Fruit fly (Drosophila melanogaster) whole organism, prepupa: Measurements from ENCODE around the gene Sgs5.

Source experiments
- Blimp-1 ChIP-seq: fragments of 200-800 bp; sonication (Bioruptor generic); optimal IDR thresholded peaks from 3 replicates; lab custom pipeline; 2017; ENCODE audit warnings: missing biosample characterization, missing genetic modification characterization, mild to moderate bottlenecking, moderate library complexity, missing genetic modification reagents
- CG10669 ChIP-seq: fragments of 200-800 bp; sonication (Bioruptor generic); optimal IDR thresholded peaks from 3 replicates; lab custom pipeline; 2018; ENCODE audit warnings: missing biosample characterization, mild to moderate bottlenecking, missing genetic modification characterization, moderate library complexity
- CG11762 ChIP-seq: fragments of 200-800 bp; sonication (Bioruptor generic); optimal IDR thresholded peaks from 3 replicates; lab custom pipeline; 2016; ENCODE audit warnings: missing biosample characterization, missing genetic modification characterization; ENCODE audit not compliant: insufficient read depth
- CG15336 ChIP-seq: fragments of 200-800 bp; sonication (Bioruptor generic); IDR thresholded peaks from 2 replicates; pipeline ENCODE4 v1.3.6; 2022; ENCODE audit warnings: missing biosample characterization, missing genetic modification characterization
- CG3032 ChIP-seq: fragments of 200-800 bp; optimal IDR thresholded peaks from 2 replicates; lab custom pipeline; 2019; ENCODE audit warnings: missing biosample characterization, mild to moderate bottlenecking, missing genetic modification characterization, moderate library complexity
- CG31627 ChIP-seq: fragments of 200-800 bp; sonication (Bioruptor generic); optimal IDR thresholded peaks from 3 replicates; lab custom pipeline; 2016; ENCODE audit warnings: missing biosample characterization, missing genetic modification characterization
- CG32006 ChIP-seq: fragments of 200-800 bp; sonication (Bioruptor generic); optimal IDR thresholded peaks from 3 replicates; lab custom pipeline; 2017; ENCODE audit warnings: missing biosample characterization, mild to moderate bottlenecking, missing genetic modification characterization
- CG6163 ChIP-seq: fragments of 200-800 bp; sonication (Bioruptor generic); IDR thresholded peaks from 3 replicates; pipeline ENCODE4 v1.3.6; 2022; ENCODE audit warnings: missing biosample characterization, missing genetic modification characterization
- CG6792 ChIP-seq: fragments of 200-800 bp; sonication (Bioruptor generic); optimal IDR thresholded peaks from 3 replicates; lab custom pipeline; 2016; ENCODE audit warnings: missing biosample characterization, missing genetic modification characterization
- CG6854 ChIP-seq: fragments of 200-800 bp; sonication (Bioruptor generic); optimal IDR thresholded peaks from 2 replicates; lab custom pipeline; 2017; ENCODE audit warnings: missing biosample characterization, mild to moderate bottlenecking, missing genetic modification characterization
- Eip75B ChIP-seq: fragments of 200-800 bp; sonication (Bioruptor generic); optimal IDR thresholded peaks from 3 replicates; lab custom pipeline; 2016; ENCODE audit warnings: missing biosample characterization, missing genetic modification characterization
- Eip78C ChIP-seq: fragments of 200-800 bp; sonication (Bioruptor generic); peaks from one replicate; lab custom pipeline; 2016; ENCODE audit warnings: missing biosample characterization, missing genetic modification characterization
- Ets96B ChIP-seq: fragments of 200-800 bp; optimal IDR thresholded peaks from 2 replicates; lab custom pipeline; 2019; ENCODE audit warnings: missing biosample characterization, mild to moderate bottlenecking, missing genetic modification characterization, moderate library complexity
- Gug ChIP-seq: fragments of 200-800 bp; sonication (Bioruptor generic); IDR thresholded peaks from 2 replicates; pipeline ENCODE4 v1.3.6; 2022; ENCODE audit warnings: missing biosample characterization, missing genetic modification characterization
- Hr39 ChIP-seq: fragments of 200-800 bp; sonication (Bioruptor generic); optimal IDR thresholded peaks from 2 replicates; lab custom pipeline; 2016; ENCODE audit warnings: missing biosample characterization, missing genetic modification characterization
- Met ChIP-seq: fragments of 200-800 bp; sonication (Bioruptor generic); optimal IDR thresholded peaks from 3 replicates; lab custom pipeline; 2016; ENCODE audit warnings: missing biosample characterization, missing genetic modification characterization
- OdsH ChIP-seq: fragments of 200-800 bp; sonication (Bioruptor generic); optimal IDR thresholded peaks from 3 replicates; lab custom pipeline; 2016; ENCODE audit warnings: missing biosample characterization, missing genetic modification characterization
- dac ChIP-seq: fragments of 200-800 bp; sonication (Bioruptor generic); optimal IDR thresholded peaks from 2 replicates; lab custom pipeline; 2017; ENCODE audit warnings: missing biosample characterization, mild to moderate bottlenecking, missing genetic modification characterization
- esn ChIP-seq: fragments of 200-800 bp; sonication (Bioruptor generic); optimal IDR thresholded peaks from 2 replicates; lab custom pipeline; 2016; ENCODE audit warnings: missing biosample characterization, mild to moderate bottlenecking, missing genetic modification characterization, moderate library complexity
- lz ChIP-seq: fragments of 200-800 bp; sonication (Bioruptor generic); optimal IDR thresholded peaks from 3 replicates; lab custom pipeline; 2016; ENCODE audit warnings: missing biosample characterization, missing genetic modification characterization
- spab ChIP-seq: fragments of 200-800 bp; sonication (Bioruptor generic); optimal IDR thresholded peaks from 2 replicates; lab custom pipeline; 2017; ENCODE audit warnings: missing biosample characterization, mild to moderate bottlenecking, missing genetic modification characterization, missing genetic modification reagents
- ss ChIP-seq, 2 experiments: fragments of 200-800 bp; sonication (Bioruptor generic); optimal IDR thresholded peaks; 2 replicates in 1 of 2; 3 replicates in 1 of 2; lab custom pipeline; 2017 to 2018; ENCODE audit warnings: mild to moderate bottlenecking in 2 of 2, missing biosample characterization in 2 of 2, missing genetic modification characterization in 2 of 2, moderate library complexity in 1 of 2
- svp ChIP-seq: fragments of 200-800 bp; sonication (Bioruptor generic); peaks from one replicate; lab custom pipeline; 2016; ENCODE audit warnings: missing biosample characterization, missing genetic modification characterization

Sgs5 gene

dm6 chr3R:17619726-17620282 lies 24.6 kb downstream of the Sgs5 start (continued):
- TF ChIP-seq Ets96B (tag; lab: Kevin White, UChicago) (peak; percentile 50), Gug (no peak), spab (GFP tag; lab: Kevin White, UChicago) (peak; percentile 60)

DNA sequence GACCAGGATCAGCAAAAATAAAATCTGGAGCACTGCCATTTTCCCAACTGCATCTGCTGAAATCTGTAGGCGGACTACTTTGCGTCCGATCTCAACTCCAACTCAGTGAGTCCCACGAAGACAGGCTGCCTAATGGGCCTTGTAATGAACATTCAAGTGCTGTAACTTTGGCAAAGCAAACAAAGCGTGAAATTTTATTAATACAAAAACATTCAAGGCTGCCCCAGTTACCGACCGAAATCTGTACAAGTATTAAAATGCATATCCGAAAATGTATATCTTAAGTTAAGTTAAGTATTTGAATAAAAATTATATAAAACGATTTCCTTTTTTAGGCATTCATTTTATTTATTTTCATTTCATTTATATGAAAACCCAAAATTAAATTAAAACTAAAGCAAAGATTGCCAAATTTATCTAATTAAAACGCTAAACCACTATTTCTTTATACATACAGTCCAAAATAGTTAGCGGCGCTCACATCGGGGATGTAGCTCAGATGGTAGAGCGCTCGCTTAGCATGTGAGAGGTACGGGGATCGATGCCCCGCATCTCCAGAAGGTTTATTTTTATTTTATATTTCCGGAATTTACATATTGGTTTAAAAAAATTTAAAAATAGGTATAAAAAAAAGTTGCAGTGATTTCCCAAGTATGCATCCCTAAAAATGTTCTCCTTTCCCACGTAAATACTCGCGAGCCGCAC lies 27.1 kb downstream of the Sgs5 start, which contains the start of gene CG14323:
Gene CG14323, minus strand, starts transcription at position 51 of the 705 bp plus-strand sequence.
- peak; percentile 46 for TF ChIP-seq Eip78C
- TF ChIP-seq CG10669 (GFP tag; lab: Kevin White, UChicago) = no peak

DNA sequence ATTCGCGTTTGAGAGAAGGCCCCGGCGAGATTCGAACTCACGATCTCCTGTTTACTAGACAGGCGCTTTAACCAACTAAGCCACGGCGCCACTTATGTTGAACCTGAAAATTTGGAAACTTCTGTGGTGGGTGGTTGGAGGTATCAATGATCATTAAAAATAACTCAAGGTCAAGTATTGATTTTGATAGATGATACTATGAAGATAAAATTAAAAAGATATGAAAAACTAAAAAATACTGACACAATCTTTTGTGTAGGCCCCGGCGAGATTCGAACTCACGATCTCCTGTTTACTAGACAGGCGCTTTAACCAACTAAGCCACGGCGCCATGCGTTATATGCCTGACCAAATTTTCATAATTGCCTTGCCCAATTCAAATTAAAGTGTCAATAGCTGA lies 29.4 kb downstream of the Sgs5 start:
- TF ChIP-seq Blimp-1 (GFP tag; lab: Kevin White, UChicago) = no peak
- TF ChIP-seq esn (GFP tag; lab: Kevin White, UChicago) = no peak
- TF ChIP-seq Met (GFP tag; lab: Kevin White, UChicago) = no peak
- TF ChIP-seq Eip78C = peak; percentile 48
- peak; percentile 53 for TF ChIP-seq svp (GFP tag; lab: Kevin White, UChicago)
- TF ChIP-seq CG31627 (GFP tag; lab: Kevin White, UChicago) = no peak
- no peak for TF ChIP-seq spab (GFP tag; lab: Kevin White, UChicago)
- TF ChIP-seq, all 60 proteins: peak for 2

dm6 chr3R:17624968-17625367 lies 29.8 kb downstream of the Sgs5 start, which contains the start of gene AttD:
Gene AttD, plus strand, starts transcription at chr3R:17625268.
- TF ChIP-seq Eip78C (peak; percentile 25), OdsH (GFP tag; lab: Kevin White, UChicago) (no peak), CG11762 (GFP tag; lab: Kevin White, UChicago) (no peak), spab (GFP tag; lab: Kevin White, UChicago) (no peak), dac (GFP tag; lab: Kevin White, UChicago) (no peak), CG32006 (no peak), ss (GFP tag; optimal IDR thresholded peaks at IDR 0.05; lab: Kevin White, UChicago) (no peak)

DNA sequence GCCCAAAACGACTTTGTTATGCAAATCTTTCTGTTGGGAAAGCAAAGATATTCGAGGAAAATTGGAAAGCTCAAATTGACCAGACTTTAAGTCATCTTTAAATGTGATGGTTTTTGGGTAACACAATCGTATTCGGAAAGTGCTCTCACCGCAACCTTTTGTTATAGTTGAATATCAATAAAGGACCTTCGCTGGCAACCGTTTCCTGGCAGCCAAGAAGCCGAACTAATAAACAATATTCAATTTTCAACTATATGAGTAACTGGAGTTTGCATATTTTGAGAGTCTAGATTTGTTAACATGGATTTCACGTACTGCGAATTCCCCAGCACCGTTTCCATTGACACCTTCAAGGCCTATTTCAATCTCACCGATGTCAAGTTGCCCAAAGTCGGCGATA lies 31.7 kb downstream of the Sgs5 start, which contains the start of gene CG14325:
Gene CG14325, plus strand, starts transcription at position 301 of the 400 bp plus-strand sequence.
- TF ChIP-seq Eip75B (no peak), CG6792 (GFP tag; lab: Kevin White, UChicago) (no peak), CG10669 (GFP tag; lab: Kevin White, UChicago) (no peak), esn (GFP tag; lab: Kevin White, UChicago) (no peak)

DNA sequence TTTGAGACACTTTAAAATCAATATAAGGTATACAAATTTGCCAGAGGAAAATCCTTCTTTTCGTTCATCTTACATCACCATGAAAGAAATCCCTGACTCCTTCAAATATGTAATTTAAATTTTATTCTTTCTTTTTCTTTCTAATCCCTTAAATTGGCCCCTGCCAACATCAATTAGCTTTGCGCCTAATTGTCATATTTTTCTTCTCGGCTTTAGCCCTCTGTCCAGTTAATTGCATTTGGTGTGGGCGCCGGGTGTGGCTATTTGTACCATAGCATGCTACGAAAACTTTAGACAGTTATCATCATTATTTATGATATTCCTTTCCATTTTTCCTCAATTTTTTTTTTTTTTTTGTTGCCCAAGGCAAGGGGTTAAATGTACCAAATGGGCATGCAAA lies 35.3 kb downstream of the Sgs5 start, which contains the start of gene CG43175:
Gene CG43175, plus strand, starts transcription at position 301 of the 400 bp plus-strand sequence.
- no peak for TF ChIP-seq CG3032
- no peak for TF ChIP-seq CG31627 (GFP tag; lab: Kevin White, UChicago)
- TF ChIP-seq CG15336 = no peak
- no peak for TF ChIP-seq Hr39
- no peak for TF ChIP-seq CG6854 (GFP tag; lab: Kevin White, UChicago)
- TF ChIP-seq CG11762 (GFP tag; lab: Kevin White, UChicago) = no peak
- no peak for TF ChIP-seq lz

DNA sequence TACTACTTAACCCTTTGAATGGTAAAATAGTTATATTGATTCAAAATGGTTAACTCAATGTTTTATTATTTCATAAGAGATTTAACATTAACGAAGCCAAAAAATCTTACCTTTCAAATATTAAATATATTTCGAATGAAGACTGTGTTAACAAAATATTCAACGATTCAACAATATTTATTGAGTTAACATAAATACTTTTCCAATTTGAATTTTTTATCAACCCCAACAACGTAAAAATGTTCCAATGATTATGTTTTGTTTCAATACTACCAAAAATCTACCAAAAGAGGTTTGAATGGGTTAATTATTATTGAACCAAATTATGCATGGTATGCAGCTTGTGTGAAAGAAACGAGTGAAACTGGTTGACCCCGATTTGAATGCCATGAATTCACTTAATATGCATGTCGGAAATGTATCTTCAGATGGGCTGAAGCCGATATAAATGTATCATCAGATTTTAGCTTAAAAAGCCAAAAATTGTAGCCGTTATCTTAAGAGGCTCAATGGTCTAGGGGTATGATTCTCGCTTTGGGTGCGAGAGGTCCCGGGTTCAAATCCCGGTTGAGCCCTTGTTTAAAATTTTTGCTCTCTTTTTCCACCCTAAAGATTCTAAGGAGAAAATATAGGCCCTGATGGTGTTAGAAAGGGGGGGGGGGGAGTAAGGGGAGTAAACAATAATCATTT lies 36.2 kb downstream of the Sgs5 start:
- TF ChIP-seq Eip78C = peak; percentile 81
- no peak for TF ChIP-seq CG6163 (GFP tag; lab: Robert Waterston, UW)
- no peak for TF ChIP-seq CG3032
- peak; percentile 44 for TF ChIP-seq svp (GFP tag; lab: Kevin White, UChicago)
